Fruit fly (Drosophila melanogaster): Measurements from ENCODE around the gene Tctp.

Tctp gene

dm6 chr3R:11216156-11216630 lies 6.1 kb downstream of the Tctp start, which contains the start of the genes RpS25 and CG4820 (continued):
- peak; percentile 57 for TF ChIP-seq spab (GFP tag; optimal IDR thresholded peaks at IDR 0.05)
- peak; percentile 78 for TF ChIP-seq CG8319 (GFP tag; optimal IDR thresholded peaks at IDR 0.05)
- TF ChIP-seq CG10669 (GFP tag; optimal IDR thresholded peaks at IDR 0.05), result peak; percentile 76
- peak; percentile 73 for TF ChIP-seq CG8632 (GFP tag; optimal IDR thresholded peaks at IDR 0.05)
- TF ChIP-seq Met (GFP tag; optimal IDR thresholded peaks at IDR 0.05), result peak; percentile 89
- peak; percentile 17 for TF ChIP-seq Lpt (GFP tag; optimal IDR thresholded peaks at IDR 0.05)
- TF ChIP-seq dsx (GFP tag; optimal IDR thresholded peaks at IDR 0.05; ENCODE audit: poor library complexity, severe bottlenecking), result peak; percentile 31
- peak; percentile 41 for TF ChIP-seq Ets96B (tag; optimal IDR thresholded peaks at IDR 0.05)
- TF ChIP-seq CG1621 (tag; optimal IDR thresholded peaks at IDR 0.05), result peak; percentile 79
- peak; percentile 47 for TF ChIP-seq Sox15 (GFP tag; optimal IDR thresholded peaks at IDR 0.05)
- peak; percentile 24; the same call in 1 of the 2 replicates for TF ChIP-seq CG15336 (GFP tag; IDR thresholded peaks at IDR 0.05)
- TF ChIP-seq cyc (GFP tag; optimal IDR thresholded peaks at IDR 0.05), result peak; percentile 88
- peak; percentile 56 for TF ChIP-seq CG32006 (GFP tag; optimal IDR thresholded peaks at IDR 0.05)
- TF ChIP-seq fd85E (GFP tag; optimal IDR thresholded peaks at IDR 0.05), result peak; percentile 84
- TF ChIP-seq CG9139 (GFP tag; optimal IDR thresholded peaks at IDR 0.05), result peak; percentile 75
- peak; percentile 87 for TF ChIP-seq vri (GFP tag; optimal IDR thresholded peaks at IDR 0.05)
- peak; percentile 85 for TF ChIP-seq OdsH (GFP tag; optimal IDR thresholded peaks at IDR 0.05)
- TF ChIP-seq svp (GFP tag), result no peak
- peak; percentile 89 for TF ChIP-seq Sox102F (GFP tag; optimal IDR thresholded peaks at IDR 0.05)
- TF ChIP-seq ss (GFP tag; optimal IDR thresholded peaks at IDR 0.05), result peak; percentile 71 to 86
- no peak for TF ChIP-seq Gug (GFP tag; IDR thresholded peaks at IDR 0.05)
- peak; percentile 94 for TF ChIP-seq fkh (GFP tag; optimal IDR thresholded peaks at IDR 0.05)
- TF ChIP-seq net (GFP tag; optimal IDR thresholded peaks at IDR 0.05), result peak; percentile 88
- peak; percentile 64 for TF ChIP-seq Ets21C (GFP tag; optimal IDR thresholded peaks at IDR 0.05)
- 0 out of 3 replicates have a peak, but pooled peaks have one; percentile 42 for TF ChIP-seq CG8119 (GFP tag; IDR thresholded peaks at IDR 0.05)
- TF ChIP-seq CG11762 (GFP tag; optimal IDR thresholded peaks at IDR 0.05; ENCODE audit: insufficient read depth), result peak; percentile 60
- TF ChIP-seq CG10631 (GFP tag; optimal IDR thresholded peaks at IDR 0.05), result no peak
- peak; percentile 82 for TF ChIP-seq CG34406 (GFP tag; optimal IDR thresholded peaks at IDR 0.05)
- peak; percentile 84 for TF ChIP-seq Hr39 (GFP tag; optimal IDR thresholded peaks at IDR 0.05)
- TF ChIP-seq dac (GFP tag; optimal IDR thresholded peaks at IDR 0.05), result peak; percentile 64
- peak; percentile 67 for TF ChIP-seq Blimp-1 (GFP tag; optimal IDR thresholded peaks at IDR 0.05)
- peak in 1 of 2 experiments; percentile 84 for TF ChIP-seq salr (GFP tag; optimal IDR thresholded peaks at IDR 0.05)
- no peak for TF ChIP-seq Hr38 (GFP tag; optimal IDR thresholded peaks at IDR 0.05)
- peak; percentile 77 for TF ChIP-seq CG6792 (GFP tag; optimal IDR thresholded peaks at IDR 0.05)
- peak; percentile 82 for TF ChIP-seq eg (GFP tag; IDR thresholded peaks at IDR 0.05)

dm6 chr3R:11219883-11220282 lies 9.8 kb downstream of the Tctp start, which contains the start of gene CG6689:
Gene CG6689 (minus strand): TSS chr3R:11220064.
- no peak for TF ChIP-seq dsx (GFP tag; optimal IDR thresholded peaks at IDR 0.05; ENCODE audit: poor library complexity, severe bottlenecking)
- TF ChIP-seq CG4318 (GFP tag; optimal IDR thresholded peaks at IDR 0.05), result no peak
- no peak for TF ChIP-seq topi (GFP tag; optimal IDR thresholded peaks at IDR 0.05)
- peak; percentile 2 for TF ChIP-seq Eip75B (GFP tag; optimal IDR thresholded peaks at IDR 0.05)
- TF ChIP-seq CG8119 (GFP tag; IDR thresholded peaks at IDR 0.05), result no peak
- no peak for TF ChIP-seq CG3919 (GFP tag; optimal IDR thresholded peaks at IDR 0.05)
- TF ChIP-seq Ets21C (GFP tag; optimal IDR thresholded peaks at IDR 0.05), result no peak
- TF ChIP-seq CG15336 (GFP tag; IDR thresholded peaks at IDR 0.05), result 0 out of 2 replicates have a peak, but pooled peaks have one; percentile 10
- no peak for TF ChIP-seq lz (GFP tag; optimal IDR thresholded peaks at IDR 0.05)
- no peak for TF ChIP-seq CG11762 (GFP tag; optimal IDR thresholded peaks at IDR 0.05; ENCODE audit: insufficient read depth)
- no peak for TF ChIP-seq CG11294 (GFP tag; IDR thresholded peaks at IDR 0.05)
- peak; percentile 33 for TF ChIP-seq esn (GFP tag; optimal IDR thresholded peaks at IDR 0.05)
- no peak for TF ChIP-seq Blimp-1 (GFP tag; optimal IDR thresholded peaks at IDR 0.05)
- TF ChIP-seq vri (GFP tag; optimal IDR thresholded peaks at IDR 0.05), result peak; percentile 97
- peak; percentile 35 for TF ChIP-seq Eip78C (GFP tag)
- no peak for TF ChIP-seq CG6276 (GFP tag; optimal IDR thresholded peaks at IDR 0.05)
- TF ChIP-seq fkh (GFP tag; optimal IDR thresholded peaks at IDR 0.05), result peak; percentile 87
- TF ChIP-seq CG32006 (GFP tag; optimal IDR thresholded peaks at IDR 0.05), result no peak
- no peak for TF ChIP-seq CG6163 (GFP tag; IDR thresholded peaks at IDR 0.05)
- no peak for TF ChIP-seq CG3032 (tag; optimal IDR thresholded peaks at IDR 0.05)
- TF ChIP-seq CG7368 (GFP tag; optimal IDR thresholded peaks at IDR 0.05), result no peak
- TF ChIP-seq pdm3 (GFP tag; optimal IDR thresholded peaks at IDR 0.05), result no peak
- TF ChIP-seq CG6792 (GFP tag; optimal IDR thresholded peaks at IDR 0.05), result no peak
- TF ChIP-seq fd59A (GFP tag; optimal IDR thresholded peaks at IDR 0.05), result no peak
- TF ChIP-seq CG6854 (GFP tag; optimal IDR thresholded peaks at IDR 0.05), result no peak
- TF ChIP-seq Ets96B (tag; optimal IDR thresholded peaks at IDR 0.05), result no peak
- TF ChIP-seq svp (GFP tag), result no peak
- TF ChIP-seq spab (GFP tag; optimal IDR thresholded peaks at IDR 0.05), result no peak
